Worm (Caenorhabditis elegans) whole organism, L3 larva: Measurements from ENCODE around the gene K04G11.3.

Experiments used
- aly-2 ChIP-seq: fragments of 150-350 bp; optimal IDR thresholded peaks from 2 replicates; lab custom pipeline; 2014; ENCODE audit warnings: missing biosample characterization, missing genetic modification characterization
- ama-1 ChIP-seq: fragments of 150-350 bp; optimal IDR thresholded peaks from 2 replicates; lab custom pipeline; 2018
- fkh-10 ChIP-seq: sonication (generic microtip); optimal IDR thresholded peaks from 2 replicates; lab custom pipeline; 2017; ENCODE audit warnings: missing biosample characterization, missing genetic modification reagents, missing genetic modification characterization
- fkh-2 ChIP-seq: fragments of 150-350 bp; optimal IDR thresholded peaks from 2 replicates; lab custom pipeline; 2014; ENCODE audit warnings: missing biosample characterization, missing genetic modification reagents, missing genetic modification characterization
- nfya-1 ChIP-seq: sonication (generic microtip); optimal IDR thresholded peaks from 2 replicates; lab custom pipeline; 2017; ENCODE audit warnings: missing genetic modification characterization, mild to moderate bottlenecking, missing compliant biosample characterization, antibody characterized with exemption, moderate library complexity; ENCODE audit not compliant: insufficient read depth
- nhr-25 ChIP-seq: sonication (generic microtip); optimal IDR thresholded peaks from 2 replicates; lab custom pipeline; 2017; ENCODE audit warnings: missing biosample characterization, missing genetic modification characterization
- nhr-77 ChIP-seq: fragments of 150-350 bp; optimal IDR thresholded peaks from 2 replicates; lab custom pipeline; 2014; ENCODE audit warnings: missing biosample characterization, missing genetic modification characterization

DNA sequence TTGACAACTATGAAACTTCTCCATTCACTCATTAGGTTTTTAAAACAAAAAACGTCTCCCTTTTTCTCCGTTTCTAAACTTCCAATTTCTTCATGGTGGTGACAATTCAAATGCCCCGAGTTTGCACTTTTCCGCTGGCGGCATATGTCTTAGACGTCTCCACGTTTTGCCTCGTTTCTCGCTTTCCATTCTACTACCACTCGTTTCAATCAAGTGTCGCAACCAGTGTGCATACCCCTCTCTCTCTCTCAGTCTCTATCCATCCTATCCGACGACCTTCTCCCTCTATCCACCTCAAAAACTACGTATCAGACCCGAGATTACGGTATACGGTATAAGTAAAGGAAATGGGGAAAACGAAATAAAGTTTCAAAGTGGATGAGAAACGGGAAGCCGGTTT lies 13.3 kb downstream of the K04G11.3 start:
- TF ChIP-seq aly-2, result no peak
- TF ChIP-seq nhr-25 (tag; lab: Kevin White, UChicago), result peak; percentile 90
- no peak for TF ChIP-seq fkh-10 (GFP tag; lab: Kevin White, UChicago)
- TF ChIP-seq nfya-1 (tag; lab: Kevin White, UChicago), result peak; percentile 84
- TF ChIP-seq nhr-77 (tag; lab: Kevin White, UChicago), result no peak
- TF ChIP-seq ama-1 (lab: Kevin White, UChicago), result no peak
- TF ChIP-seq fkh-2 (tag; lab: Kevin White, UChicago), result no peak
